Fruit fly (Drosophila melanogaster): Measurements from ENCODE around the gene Dif.
A peak's percentile ranks its signal among the peaks of the same experiment; 100 is the strongest.

The Dif gene

dm6 chr2L:17429788-17430587, 3.0 kb downstream of the Dif start (continued):
- no peak for TF ChIP-seq Hr38 (GFP tag; optimal IDR thresholded peaks at IDR 0.05)
- peak; percentile 98 for TF ChIP-seq spab (GFP tag; optimal IDR thresholded peaks at IDR 0.05)
- TF ChIP-seq CG6792 (GFP tag; optimal IDR thresholded peaks at IDR 0.05) = peak; percentile 93
- peak; percentile 94 for TF ChIP-seq CG8119 (GFP tag; IDR thresholded peaks at IDR 0.05)
- TF ChIP-seq CG11294 (GFP tag; IDR thresholded peaks at IDR 0.05) = peak; percentile 86
- peak; percentile 84 for TF ChIP-seq Sox15 (GFP tag; optimal IDR thresholded peaks at IDR 0.05)
- peak; percentile 68 for TF ChIP-seq dac (GFP tag; optimal IDR thresholded peaks at IDR 0.05)
- TF ChIP-seq Ets21C (GFP tag; optimal IDR thresholded peaks at IDR 0.05) = peak; percentile 46
- peak; percentile 87 for TF ChIP-seq eg (GFP tag; IDR thresholded peaks at IDR 0.05)
- peak; percentile 94 for TF ChIP-seq esn (GFP tag; optimal IDR thresholded peaks at IDR 0.05)
- peak; percentile 88 for TF ChIP-seq lz (GFP tag; optimal IDR thresholded peaks at IDR 0.05)
- TF ChIP-seq Sox14 (GFP tag; optimal IDR thresholded peaks at IDR 0.05) = peak; percentile 85
- TF ChIP-seq CG3919 (GFP tag; optimal IDR thresholded peaks at IDR 0.05) = peak; percentile 81
- TF ChIP-seq acj6 (GFP tag; optimal IDR thresholded peaks at IDR 0.05) = peak; percentile 95
- peak; percentile 82 for TF ChIP-seq Gug (GFP tag; IDR thresholded peaks at IDR 0.05)
- peak; percentile 94 for TF ChIP-seq Met (GFP tag; optimal IDR thresholded peaks at IDR 0.05)
- peak; percentile 97 for TF ChIP-seq CG6808 (GFP tag; optimal IDR thresholded peaks at IDR 0.05)
- peak; percentile 93 for TF ChIP-seq CG8319 (GFP tag; optimal IDR thresholded peaks at IDR 0.05)
- peak; percentile 93 for TF ChIP-seq CG7368 (GFP tag; optimal IDR thresholded peaks at IDR 0.05)
- TF ChIP-seq CG1621 (tag; optimal IDR thresholded peaks at IDR 0.05) = peak; percentile 72
- TF ChIP-seq CG6854 (GFP tag; optimal IDR thresholded peaks at IDR 0.05) = peak; percentile 79
- peak; percentile 20 to 90 for TF ChIP-seq salr (GFP tag; optimal IDR thresholded peaks at IDR 0.05)
- TF ChIP-seq dsx (GFP tag; optimal IDR thresholded peaks at IDR 0.05; ENCODE audit: poor library complexity, severe bottlenecking) = peak; percentile 64
- TF ChIP-seq topi (GFP tag; optimal IDR thresholded peaks at IDR 0.05) = peak; percentile 75
- TF ChIP-seq pdm3 (GFP tag; optimal IDR thresholded peaks at IDR 0.05) = peak; percentile 86
- TF ChIP-seq Hr4 (GFP tag; optimal IDR thresholded peaks at IDR 0.05) = peak; percentile 66
- peak; percentile 21 for TF ChIP-seq fkh (GFP tag; optimal IDR thresholded peaks at IDR 0.05)
- peak; percentile 76 for TF ChIP-seq fd59A (GFP tag; optimal IDR thresholded peaks at IDR 0.05)
- TF ChIP-seq ss (GFP tag; optimal IDR thresholded peaks at IDR 0.05) = peak; percentile 59 to 84
- peak; percentile 62 for TF ChIP-seq Ets96B (tag; optimal IDR thresholded peaks at IDR 0.05)
- peak; percentile 55 for TF ChIP-seq vri (GFP tag; optimal IDR thresholded peaks at IDR 0.05)
- peak; percentile 85 for TF ChIP-seq Eip75B (GFP tag; optimal IDR thresholded peaks at IDR 0.05)
- TF ChIP-seq CG11762 (GFP tag; optimal IDR thresholded peaks at IDR 0.05; ENCODE audit: insufficient read depth) = peak; percentile 95
- peak; percentile 93 for TF ChIP-seq Lpt (GFP tag; optimal IDR thresholded peaks at IDR 0.05)

- TF ChIP-seq CG3919 (GFP tag; optimal IDR thresholded peaks at IDR 0.05) (peak; percentile 51), CG3032 (tag; optimal IDR thresholded peaks at IDR 0.05) (peak; percentile 8), esn (GFP tag; optimal IDR thresholded peaks at IDR 0.05) (peak; percentile 11), CG32006 (GFP tag; optimal IDR thresholded peaks at IDR 0.05) (no peak), CG34406 (GFP tag; optimal IDR thresholded peaks at IDR 0.05) (peak; percentile 1), fkh (GFP tag; optimal IDR thresholded peaks at IDR 0.05) (peak; percentile 65), Met (GFP tag; optimal IDR thresholded peaks at IDR 0.05) (peak; percentile 2), topi (GFP tag; optimal IDR thresholded peaks at IDR 0.05) (peak; percentile 8), CG6792 (GFP tag; optimal IDR thresholded peaks at IDR 0.05) (no peak), lz (GFP tag; optimal IDR thresholded peaks at IDR 0.05) (no peak), CG7368 (GFP tag; optimal IDR thresholded peaks at IDR 0.05) (peak; percentile 27), fd85E (GFP tag; optimal IDR thresholded peaks at IDR 0.05) (no peak), CG9139 (GFP tag; optimal IDR thresholded peaks at IDR 0.05) (peak; percentile 81), CG1621 (tag; optimal IDR thresholded peaks at IDR 0.05) (peak; percentile 69), dac (GFP tag; optimal IDR thresholded peaks at IDR 0.05) (no peak), dsx (GFP tag; optimal IDR thresholded peaks at IDR 0.05; ENCODE audit: poor library complexity, severe bottlenecking) (peak; percentile 55), Gug (GFP tag; IDR thresholded peaks at IDR 0.05) (peak; percentile 14; the same call in 1 of the 2 replicates), Sox15 (GFP tag; optimal IDR thresholded peaks at IDR 0.05) (no peak), CG6163 (GFP tag; IDR thresholded peaks at IDR 0.05) (peak; percentile 64), ss (GFP tag; optimal IDR thresholded peaks at IDR 0.05) (peak; percentile 72 to 87), CG16779 (tag; optimal IDR thresholded peaks at IDR 0.05) (peak; percentile 44), CG8319 (GFP tag; optimal IDR thresholded peaks at IDR 0.05) (peak; percentile 31), spab (GFP tag; optimal IDR thresholded peaks at IDR 0.05) (peak; percentile 43), svp (GFP tag) (peak; percentile 92), CG11762 (GFP tag; optimal IDR thresholded peaks at IDR 0.05; ENCODE audit: insufficient read depth) (no peak), Hr39 (GFP tag; optimal IDR thresholded peaks at IDR 0.05) (no peak), Eip78C (GFP tag) (peak; percentile 80), OdsH (GFP tag; optimal IDR thresholded peaks at IDR 0.05) (no peak), Blimp-1 (GFP tag; optimal IDR thresholded peaks at IDR 0.05) (no peak)
Measured at dm6 chr2L:17427929-17428456, 5.0 kb downstream of the Dif start.
